Fruit fly (Drosophila melanogaster) whole organism, embryonic: ENCODE measurements around the gene intr.

Experiments used
- Adf1 ChIP-seq: fragments of 200-800 bp; sonication (Bioruptor generic); IDR thresholded peaks from 2 replicates; pipeline ENCODE4 v1.3.6; 2022; ENCODE audit warnings: missing biosample characterization, missing genetic modification characterization
- Awh ChIP-seq: fragments of 200-800 bp; sonication (Bioruptor generic); IDR thresholded peaks from 2 replicates; pipeline ENCODE4, ENCODE4 v1.3.6; 2022; ENCODE audit warnings: missing biosample characterization, missing genetic modification characterization
- Blimp-1 ChIP-seq: fragments of 200-800 bp; sonication (Bioruptor generic); optimal IDR thresholded peaks from 3 replicates; lab custom pipeline; 2018; ENCODE audit warnings: missing biosample characterization, missing genetic modification characterization, mild to moderate bottlenecking, moderate library complexity, missing genetic modification reagents
- BtbVII ChIP-seq: fragments of 200-800 bp; sonication (Bioruptor generic); optimal IDR thresholded peaks from 3 replicates; lab custom pipeline; 2017; ENCODE audit warnings: missing biosample characterization, mild to moderate bottlenecking, missing genetic modification characterization
- CG10565 ChIP-seq: fragments of 200-800 bp; sonication (Bioruptor generic); optimal IDR thresholded peaks from 3 replicates; lab custom pipeline; 2016; ENCODE audit warnings: missing biosample characterization, mild to moderate bottlenecking, missing genetic modification characterization
- CG11504 ChIP-seq: fragments of 200-800 bp; sonication (Bioruptor generic); optimal IDR thresholded peaks from 3 replicates; lab custom pipeline; 2019; ENCODE audit warnings: missing biosample characterization, mild to moderate bottlenecking, missing genetic modification characterization, moderate library complexity
- CG12071 ChIP-seq: fragments of 200-800 bp; sonication (Bioruptor generic); optimal IDR thresholded peaks from 3 replicates; lab custom pipeline; 2018; ENCODE audit warnings: missing biosample characterization, mild to moderate bottlenecking, missing genetic modification characterization
- CG13123 ChIP-seq: fragments of 200-800 bp; sonication (Bioruptor generic); optimal IDR thresholded peaks from 2 replicates; lab custom pipeline; 2016; ENCODE audit warnings: missing biosample characterization, missing genetic modification characterization
- CG14860 ChIP-seq: fragments of 200-800 bp; sonication (Bioruptor generic); IDR thresholded peaks from 3 replicates; pipeline ENCODE4 v1.3.6; 2022; ENCODE audit warnings: missing biosample characterization, missing genetic modification characterization; ENCODE audit not compliant: partially characterized antibody
- CG1602 ChIP-seq: fragments of 200-800 bp; sonication (Bioruptor generic); optimal IDR thresholded peaks from 3 replicates; lab custom pipeline; 2016; ENCODE audit warnings: missing biosample characterization, missing genetic modification characterization
- CG17802 ChIP-seq: fragments of 200-800 bp; sonication (Bioruptor generic); optimal IDR thresholded peaks from 2 replicates; lab custom pipeline; 2018; ENCODE audit warnings: missing biosample characterization, mild to moderate bottlenecking, missing genetic modification characterization, moderate library complexity
- CG18599 ChIP-seq: fragments of 200-800 bp; sonication (Bioruptor generic); optimal IDR thresholded peaks from 3 replicates; lab custom pipeline; 2017; ENCODE audit warnings: missing biosample characterization, missing genetic modification characterization, mild to moderate bottlenecking, moderate library complexity, missing genetic modification reagents
- CG34376 ChIP-seq: fragments of 200-800 bp; sonication (Bioruptor generic); optimal IDR thresholded peaks from 2 replicates; lab custom pipeline; 2018; ENCODE audit warnings: missing biosample characterization, mild to moderate bottlenecking, missing genetic modification characterization
- CG4404 ChIP-seq: fragments of 200-800 bp; sonication (Bioruptor generic); IDR thresholded peaks from 2 replicates; pipeline ENCODE4 v1.3.6; 2022; ENCODE audit warnings: missing biosample characterization, missing genetic modification characterization
- CG4820 ChIP-seq: fragments of 200-800 bp; sonication (Bioruptor generic); optimal IDR thresholded peaks from 3 replicates; lab custom pipeline; 2016; ENCODE audit warnings: missing biosample characterization, missing genetic modification characterization
- CG5245 ChIP-seq: fragments of 200-800 bp; sonication (Bioruptor generic); optimal IDR thresholded peaks from 3 replicates; lab custom pipeline; 2016; ENCODE audit warnings: missing biosample characterization, missing genetic modification characterization
- CG6683 ChIP-seq: fragments of 200-800 bp; sonication (Bioruptor generic); optimal IDR thresholded peaks from 2 replicates; lab custom pipeline; 2017; ENCODE audit warnings: missing biosample characterization, mild to moderate bottlenecking, missing genetic modification characterization, missing genetic modification reagents
- CG7839 ChIP-seq: fragments of 200-800 bp; sonication (Bioruptor generic); optimal IDR thresholded peaks from 3 replicates; lab custom pipeline; 2018; ENCODE audit warnings: missing biosample characterization, mild to moderate bottlenecking, missing genetic modification characterization, moderate library complexity
- CG9609 ChIP-seq: fragments of 200-800 bp; sonication (Bioruptor generic); optimal IDR thresholded peaks from 3 replicates; lab custom pipeline; 2016; ENCODE audit warnings: missing biosample characterization, missing genetic modification characterization
- CTCF ChIP-seq: fragments of 200-800 bp; sonication (Bioruptor generic); optimal IDR thresholded peaks from 2 replicates; lab custom pipeline; 2017; ENCODE audit warnings: missing biosample characterization, mild to moderate bottlenecking, missing genetic modification characterization, moderate library complexity
- CrebB ChIP-seq: fragments of 200-800 bp; sonication (Bioruptor generic); optimal IDR thresholded peaks from 3 replicates; lab custom pipeline; 2018; ENCODE audit warnings: missing biosample characterization, mild to moderate bottlenecking, missing genetic modification characterization
- D ChIP-seq, 2 experiments: fragments of 200-800 bp in 1 of 2; fragments of >200 bp in 1 of 2; sonication (Bioruptor generic) in 1 of 2; optimal IDR thresholded peaks; 2 replicates in 1 of 2; 3 replicates in 1 of 2; lab custom pipeline; 2017; ENCODE audit warnings: mild to moderate bottlenecking in 1 of 2, missing biosample characterization in 1 of 2, missing genetic modification characterization in 1 of 2, missing genetic modification reagents in 1 of 2
- Dll ChIP-seq: fragments of 200-800 bp; sonication (Bioruptor generic); IDR thresholded peaks from 4 replicates; pipeline ENCODE4 v1.3.6; 2022; ENCODE audit warnings: missing biosample characterization, missing genetic modification characterization; ENCODE audit not compliant: partially characterized antibody
- Doc3 ChIP-seq: fragments of 200-800 bp; sonication (Bioruptor generic); IDR thresholded peaks from 3 replicates; pipeline ENCODE4 v1.3.6; 2022; ENCODE audit warnings: missing biosample characterization, missing genetic modification characterization; ENCODE audit not compliant: partially characterized antibody
- Eip74EF ChIP-seq, 2 experiments: fragments of 200-800 bp in 1 of 2; fragments of >200 bp in 1 of 2; sonication (Bioruptor generic) in 1 of 2; optimal IDR thresholded peaks; 2 replicates each; lab custom pipeline; 2017 to 2019; ENCODE audit warnings: missing biosample characterization in 2 of 2, missing genetic modification characterization in 2 of 2, mild to moderate bottlenecking in 1 of 2, moderate library complexity in 1 of 2
- Fer1 ChIP-seq: fragments of 200-800 bp; sonication (Bioruptor generic); optimal IDR thresholded peaks from 2 replicates; lab custom pipeline; 2017; ENCODE audit warnings: missing biosample characterization, mild to moderate bottlenecking, missing genetic modification characterization
- HLH3B ChIP-seq: fragments of 200-800 bp; sonication (Bioruptor generic); IDR thresholded peaks from 2 replicates; pipeline ENCODE4 v1.3.6; 2022; ENCODE audit warnings: missing biosample characterization, missing genetic modification characterization
- Hr51 ChIP-seq, 2 experiments: fragments of 200-800 bp; sonication (Bioruptor generic); optimal IDR thresholded peaks; 2 replicates in 1 of 2; 3 replicates in 1 of 2; lab custom pipeline; 2016 to 2018; ENCODE audit warnings: missing biosample characterization in 2 of 2, missing genetic modification characterization in 2 of 2, mild to moderate bottlenecking in 1 of 2, moderate library complexity in 1 of 2
- Mrtf ChIP-seq: fragments of 200-800 bp; sonication (Bioruptor generic); IDR thresholded peaks from 3 replicates; pipeline ENCODE4 v1.3.6; 2022; ENCODE audit warnings: missing biosample characterization, missing genetic modification characterization
- NC2α ChIP-seq: fragments of 200-800 bp; sonication (Bioruptor generic); optimal IDR thresholded peaks from 2 replicates; lab custom pipeline; 2016; ENCODE audit warnings: missing biosample characterization, missing genetic modification characterization
- Pdp1 ChIP-seq, 2 experiments: fragments of 200-800 bp; sonication (Bioruptor generic); optimal IDR thresholded peaks; 3 replicates each; lab custom pipeline; 2016; ENCODE audit warnings: missing biosample characterization in 2 of 2, missing genetic modification characterization in 2 of 2, mild to moderate bottlenecking in 1 of 2, moderate library complexity in 1 of 2
- Ptx1 ChIP-seq: fragments of 200-800 bp; sonication (Bioruptor generic); IDR thresholded peaks from 2 replicates; pipeline ENCODE4 v1.3.6; 2022; ENCODE audit warnings: missing biosample characterization, missing genetic modification characterization
- Sry-β ChIP-seq: fragments of 200-800 bp; sonication (Bioruptor generic); optimal IDR thresholded peaks from 2 replicates; lab custom pipeline; 2018; ENCODE audit warnings: missing biosample characterization, mild to moderate bottlenecking, missing genetic modification characterization, moderate library complexity
- ato ChIP-seq: fragments of 200-800 bp; sonication (Bioruptor generic); IDR thresholded peaks from 2 replicates; pipeline ENCODE4 v1.3.6; 2022; ENCODE audit warnings: missing biosample characterization, missing genetic modification characterization; ENCODE audit not compliant: partially characterized antibody
- cato ChIP-seq: fragments of 200-800 bp; sonication (Bioruptor generic); optimal IDR thresholded peaks from 2 replicates; lab custom pipeline; 2016; ENCODE audit warnings: missing biosample characterization, missing genetic modification characterization, borderline replicate concordance
- gce ChIP-seq: fragments of 200-800 bp; sonication (Bioruptor generic); IDR thresholded peaks from 3 replicates; pipeline ENCODE4 v1.3.6; 2022; ENCODE audit warnings: missing biosample characterization, missing genetic modification characterization
- ind ChIP-seq: fragments of 200-800 bp; sonication (Bioruptor generic); optimal IDR thresholded peaks from 3 replicates; lab custom pipeline; 2016; ENCODE audit warnings: missing biosample characterization, missing genetic modification characterization
- jing ChIP-seq: fragments of 200-800 bp; sonication (Bioruptor generic); optimal IDR thresholded peaks from 2 replicates; lab custom pipeline; 2018; ENCODE audit warnings: missing biosample characterization, mild to moderate bottlenecking, missing genetic modification characterization
- lilli ChIP-seq: fragments of 200-800 bp; sonication (Bioruptor generic); optimal IDR thresholded peaks from 3 replicates; lab custom pipeline; 2016; ENCODE audit warnings: missing biosample characterization, missing genetic modification characterization
- lov ChIP-seq, 2 experiments: fragments of 200-800 bp in 1 of 2; fragments of >200 bp in 1 of 2; sonication (Bioruptor generic) in 1 of 2; IDR thresholded peaks in 1 of 2; optimal IDR thresholded peaks in 1 of 2; 2 replicates in 1 of 2; 3 replicates in 1 of 2; pipeline versions ENCODE4 v1.3.6 to Lab custom; 2017 to 2022; ENCODE audit warnings: missing biosample characterization in 1 of 2, missing genetic modification characterization in 1 of 2
- nom ChIP-seq: fragments of 200-800 bp; sonication (Bioruptor generic); optimal IDR thresholded peaks from 2 replicates; lab custom pipeline; 2017; ENCODE audit warnings: missing biosample characterization, missing genetic modification characterization, mild to moderate bottlenecking, moderate library complexity, missing genetic modification reagents
- pho ChIP-seq: fragments of 200-800 bp; sonication (Bioruptor generic); optimal IDR thresholded peaks from 2 replicates; lab custom pipeline; 2016; ENCODE audit warnings: missing biosample characterization, missing genetic modification characterization
- rib ChIP-seq: fragments of 200-800 bp; sonication (Bioruptor generic); IDR thresholded peaks from 2 replicates; pipeline ENCODE4 v1.3.6; 2022; ENCODE audit warnings: missing biosample characterization, missing genetic modification characterization
- run ChIP-seq: fragments of 200-800 bp; sonication (Bioruptor generic); optimal IDR thresholded peaks from 3 replicates; lab custom pipeline; 2018; ENCODE audit warnings: missing biosample characterization, mild to moderate bottlenecking, missing genetic modification characterization
- slou ChIP-seq: fragments of 200-800 bp; sonication (Bioruptor generic); optimal IDR thresholded peaks from 3 replicates; lab custom pipeline; 2016; ENCODE audit warnings: missing biosample characterization, missing genetic modification characterization
- usp ChIP-seq: fragments of >200 bp; optimal IDR thresholded peaks from 2 replicates; lab custom pipeline; 2017; ENCODE audit warnings: missing biosample characterization, missing genetic modification characterization
- z ChIP-seq: fragments of 200-800 bp; sonication (Bioruptor generic); IDR thresholded peaks from 3 replicates; pipeline ENCODE4 v1.3.6; 2022; ENCODE audit warnings: missing biosample characterization, missing genetic modification characterization

intr gene

DNA sequence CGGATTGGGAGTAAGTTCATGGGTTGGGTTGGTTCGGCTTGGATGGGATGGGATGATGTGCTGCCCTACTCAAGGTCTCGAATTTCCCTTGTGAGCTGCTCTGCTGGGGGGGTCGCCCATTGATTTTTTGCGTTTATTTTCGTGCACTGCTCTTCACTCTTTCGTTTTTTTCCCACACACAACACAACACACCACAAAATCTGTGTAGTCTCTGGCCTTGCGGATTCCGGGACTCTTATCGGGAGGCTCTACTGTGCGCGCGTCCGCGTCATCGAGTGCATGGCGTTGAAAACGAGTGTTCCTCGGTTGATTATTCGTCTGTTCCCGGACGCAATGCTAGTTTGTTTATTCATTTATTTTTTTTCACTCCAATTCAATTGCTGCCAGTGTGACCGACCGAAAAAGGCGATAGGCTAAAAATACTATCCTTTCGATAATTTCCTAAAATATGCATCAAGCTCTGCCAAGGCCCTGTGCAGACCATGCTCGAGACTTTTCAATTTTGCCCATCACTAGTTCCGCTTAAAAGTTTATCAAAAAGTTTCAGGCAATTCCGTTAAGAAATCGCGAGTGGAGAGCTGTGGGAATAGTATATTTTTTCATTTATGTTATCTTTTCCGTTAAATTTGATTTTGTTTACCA, 41.4 kb downstream of the intr start, which contains the start of gene WASp (continued):
- peak in 1 of 2 experiments; percentile 71 for TF ChIP-seq Hr51 (GFP tag; optimal IDR thresholded peaks at IDR 0.05; lab: Kevin White, UChicago)
- 0 out of 2 replicates have a peak, but pooled peaks have one; percentile 24 for TF ChIP-seq rib (GFP tag; lab: Robert Waterston, UW)
- peak; percentile 20 for TF ChIP-seq CG5245 (GFP tag; lab: Kevin White, UChicago)
- TF ChIP-seq Blimp-1: peak; percentile 45
- TF ChIP-seq nom (GFP tag; lab: Kevin White, UChicago): peak; percentile 53
- no peak for TF ChIP-seq Adf1 (GFP tag; lab: Robert Waterston, UW)
- TF ChIP-seq CG7839 (tag; lab: Kevin White, UChicago): no peak
- TF ChIP-seq CG1602 (GFP tag; lab: Kevin White, UChicago): peak; percentile 38
- peak; percentile 53; the same call in 1 of the 3 replicates for TF ChIP-seq CG14860 (GFP tag; lab: Robert Waterston, UW)
- peak; percentile 40 for TF ChIP-seq CG34376
- peak; percentile 52; the same call in 1 of the 4 replicates for TF ChIP-seq Dll (GFP tag; lab: Robert Waterston, UW)
- 0 out of 3 replicates have a peak, but pooled peaks have one; percentile 52 for TF ChIP-seq gce (GFP tag; lab: Robert Waterston, UW)
- TF ChIP-seq lov (optimal IDR thresholded peaks at IDR 0.05; lab: Kevin White, UChicago): no peak
- peak; percentile 83; the same call in 2 of the 3 replicates for TF ChIP-seq lov (GFP tag; IDR thresholded peaks at IDR 0.05; lab: Robert Waterston, UW)
- TF ChIP-seq CG4820 (GFP tag; lab: Kevin White, UChicago): peak; percentile 45
- TF ChIP-seq CG18599 (GFP tag; lab: Kevin White, UChicago): peak; percentile 53
- TF ChIP-seq Fer1 (GFP tag; lab: Kevin White, UChicago): no peak
- TF ChIP-seq cato (GFP tag; lab: Kevin White, UChicago): peak; percentile 56
- TF ChIP-seq ind: no peak
- peak; percentile 59 for TF ChIP-seq run (tag; lab: Kevin White, UChicago)
- peak; percentile 53 for TF ChIP-seq CG9609 (GFP tag; lab: Kevin White, UChicago)
- TF ChIP-seq BtbVII (GFP tag; lab: Kevin White, UChicago): peak; percentile 60
- no peak for TF ChIP-seq Doc3 (GFP tag; lab: Robert Waterston, UW)
- peak; percentile 42; the same call in 1 of the 2 replicates for TF ChIP-seq ato (GFP tag; lab: Robert Waterston, UW)
- TF ChIP-seq Eip74EF (GFP tag; optimal IDR thresholded peaks at IDR 0.05; lab: Kevin White, UChicago): peak in 1 of 2 experiments; percentile 86
- TF ChIP-seq lilli (GFP tag; lab: Kevin White, UChicago): peak; percentile 79
- TF ChIP-seq Awh (GFP tag; lab: Robert Waterston, UW): 0 out of 2 replicates have a peak, but pooled peaks have one; percentile 43
- TF ChIP-seq usp: no peak
- no peak; the same call in 2 of the 3 replicates for TF ChIP-seq Mrtf (GFP tag; lab: Robert Waterston, UW)
- TF ChIP-seq CG4404 (GFP tag; lab: Robert Waterston, UW): no peak
- TF ChIP-seq CG6683 (GFP tag; lab: Kevin White, UChicago): peak; percentile 42
- peak; percentile 7 for TF ChIP-seq slou
- 0 out of 3 replicates have a peak, but pooled peaks have one; percentile 37 for TF ChIP-seq z (GFP tag; lab: Robert Waterston, UW)
- no peak for TF ChIP-seq jing
- TF ChIP-seq pho: peak; percentile 83
- TF ChIP-seq Pdp1 (GFP tag; optimal IDR thresholded peaks at IDR 0.05; lab: Kevin White, UChicago): peak in 1 of 2 experiments; percentile 59
- peak; percentile 100 for TF ChIP-seq CG17802 (tag; lab: Kevin White, UChicago)
- peak; percentile 62 for TF ChIP-seq CrebB
- peak; percentile 60; the same call in 1 of the 2 replicates for TF ChIP-seq Ptx1 (GFP tag; lab: Robert Waterston, UW)
- TF ChIP-seq NC2α (GFP tag; lab: Kevin White, UChicago): peak; percentile 37
- TF ChIP-seq Sry-β (GFP tag; lab: Kevin White, UChicago): no peak
- TF ChIP-seq CG11504 (tag; lab: Kevin White, UChicago): no peak
- TF ChIP-seq CG13123: peak; percentile 21
- peak; percentile 71 for TF ChIP-seq CG12071 (GFP tag; lab: Kevin White, UChicago)
- no peak for TF ChIP-seq D (optimal IDR thresholded peaks at IDR 0.05; lab: Kevin White, UChicago)
- TF ChIP-seq D (GFP tag; optimal IDR thresholded peaks at IDR 0.05; lab: Kevin White, UChicago): peak; percentile 48
- TF ChIP-seq CG10565 (GFP tag; lab: Kevin White, UChicago): no peak
- peak; percentile 12 for TF ChIP-seq CTCF
- TF ChIP-seq HLH3B: peak; percentile 57
